Worm (Caenorhabditis elegans): ENCODE measurements around the gene C08B6.5.

ce11 chrV:10104785-10105310 is 12.7 kb upstream of the C08B6.5 start, which contains the start of gene ugt-17:
- TF ChIP-seq lin-13 (tag; optimal IDR thresholded peaks at IDR 0.05) = no peak
- TF ChIP-seq nhr-237 (tag; optimal IDR thresholded peaks at IDR 0.05) = no peak
- no peak for TF ChIP-seq snpc-4 (tag; optimal IDR thresholded peaks at IDR 0.05)
- TF ChIP-seq zip-8 (tag; optimal IDR thresholded peaks at IDR 0.05) = no peak
- TF ChIP-seq blmp-1 (tag; optimal IDR thresholded peaks at IDR 0.05) = no peak
- TF ChIP-seq pha-4 (tag; optimal IDR thresholded peaks at IDR 0.05) = no peak
- TF ChIP-seq ztf-11 (tag; optimal IDR thresholded peaks at IDR 0.05) = no peak
- no peak for TF ChIP-seq elt-3 (tag; optimal IDR thresholded peaks at IDR 0.05)
- no peak for TF ChIP-seq nhr-76 (tag; optimal IDR thresholded peaks at IDR 0.05)
- no peak for TF ChIP-seq bed-3 (GFP tag; optimal IDR thresholded peaks at IDR 0.05)
- no peak for TF ChIP-seq sptf-1 (tag; optimal IDR thresholded peaks at IDR 0.05)
